Worm (Caenorhabditis elegans): ENCODE data around the gene R10D12.8.

The R10D12.8 gene

DNA sequence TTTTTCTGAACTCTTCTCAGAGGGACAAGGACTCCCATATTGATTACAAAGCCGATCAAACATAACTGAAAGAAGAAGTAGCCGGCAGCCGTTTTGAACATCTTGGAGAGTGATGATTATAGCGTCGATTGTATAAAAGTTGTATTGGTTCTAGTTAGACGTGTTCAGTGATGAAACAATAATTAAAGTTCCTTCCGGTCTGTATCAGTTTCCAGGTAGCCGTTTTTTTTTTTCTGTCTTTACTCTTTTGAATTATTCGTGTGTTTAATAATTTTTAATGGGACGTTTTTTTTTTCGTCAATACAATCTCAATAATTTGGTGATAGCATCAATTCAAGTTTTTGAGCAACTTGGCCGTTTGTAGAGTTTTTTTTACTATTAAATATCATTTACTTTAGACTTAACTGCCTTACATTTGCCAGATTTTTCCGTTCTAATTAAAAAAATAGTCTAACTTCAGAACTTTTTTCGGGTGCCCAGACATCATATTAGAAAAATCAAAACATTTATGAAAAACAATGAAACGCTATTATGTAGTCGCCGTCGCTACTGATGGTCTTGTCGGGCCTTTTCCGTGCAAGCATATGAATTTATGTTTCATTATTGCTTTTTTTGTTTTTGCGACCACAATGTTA, 6.6 kb downstream of the R10D12.8 start, which contains the start of the genes srx-10 and clec-226:
srx-10 (minus strand) TSS at position 101 of the 635 bp plus-strand sequence.
clec-226 (plus strand) TSS at position 585 of the 635 bp plus-strand sequence.
- TF ChIP-seq tbx-2 (tag; optimal IDR thresholded peaks at IDR 0.05), result no peak
- no peak for TF ChIP-seq mep-1 (tag; optimal IDR thresholded peaks at IDR 0.05)
- no peak for TF ChIP-seq efl-3 (GFP tag; optimal IDR thresholded peaks at IDR 0.05)
- no peak for TF ChIP-seq nhr-71 (tag; optimal IDR thresholded peaks at IDR 0.05)

- TF ChIP-seq nhr-76 (tag; optimal IDR thresholded peaks at IDR 0.05) (no peak), snpc-4 (tag; optimal IDR thresholded peaks at IDR 0.05) (no peak), hlh-4 (tag; optimal IDR thresholded peaks at IDR 0.05) (no peak), elt-3 (tag; optimal IDR thresholded peaks at IDR 0.05) (no peak), skn-1 (tag; optimal IDR thresholded peaks at IDR 0.05) (no peak), ama-1 (optimal IDR thresholded peaks at IDR 0.05) (no peak), egl-27 (tag; optimal IDR thresholded peaks at IDR 0.05) (no peak), isw-1 (GFP tag; IDR thresholded peaks at IDR 0.05) (no peak), lin-35 (GFP tag; optimal IDR thresholded peaks at IDR 0.05) (no peak), nhr-11 (tag; optimal IDR thresholded peaks at IDR 0.05) (no peak), unc-30 (tag; optimal IDR thresholded peaks at IDR 0.05) (no peak)
Observed at ce11 chrV:13942082-13942481, 11.0 kb downstream of the R10D12.8 start, which contains the start of gene dpr-1. TSS of gene dpr-1 (minus strand) at chrV:13942182.

DNA sequence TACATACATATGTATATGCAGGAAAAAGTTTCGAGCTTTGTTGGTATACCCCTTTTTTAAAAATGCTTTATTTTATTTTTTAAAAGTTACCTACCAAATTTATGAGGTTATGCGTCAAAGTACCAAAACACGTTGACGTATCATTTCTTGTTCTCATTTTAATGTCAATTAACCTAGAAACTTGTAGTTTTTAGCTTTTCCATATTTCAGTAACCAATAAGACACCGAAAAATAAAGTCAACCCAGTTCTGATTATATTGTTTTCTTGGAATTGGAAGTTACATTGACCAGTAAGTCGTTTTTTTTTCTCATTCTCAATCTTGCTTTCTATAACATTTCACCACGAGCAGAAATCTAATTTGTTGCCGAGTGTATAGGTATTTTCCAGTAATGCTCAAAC, 16.2 kb downstream of the R10D12.8 start, which contains the start of gene srw-145:
srw-145 (plus strand) TSS at position 301 of the 400 bp plus-strand sequence.
- TF ChIP-seq efl-1 (optimal IDR thresholded peaks at IDR 0.05) (no peak), efl-1 (GFP tag; optimal IDR thresholded peaks at IDR 0.05 in 1 of 2) (no peak), grh-1 (GFP tag; IDR thresholded peaks at IDR 0.05) (no peak), nhr-47 (tag; optimal IDR thresholded peaks at IDR 0.05) (peak; percentile 44), fkh-8 (tag; optimal IDR thresholded peaks at IDR 0.05) (peak; percentile 45), nhr-11 (tag; optimal IDR thresholded peaks at IDR 0.05) (peak; percentile 31), nhr-71 (tag; optimal IDR thresholded peaks at IDR 0.05) (peak; percentile 48), ces-1 (GFP tag; optimal IDR thresholded peaks at IDR 0.05) (no peak)

- TF ChIP-seq aha-1 (tag; optimal IDR thresholded peaks at IDR 0.05) (no peak), jun-1 (tag; optimal IDR thresholded peaks at IDR 0.05) (no peak), ceh-63 (GFP tag; optimal IDR thresholded peaks at IDR 0.05) (no peak), nhr-85 (tag) (peak; percentile 77), rnt-1 (tag; optimal IDR thresholded peaks at IDR 0.05) (no peak), mdl-1 (tag; optimal IDR thresholded peaks at IDR 0.05) (no peak), blmp-1 (tag; optimal IDR thresholded peaks at IDR 0.05) (peak; percentile 19), tbx-2 (tag; optimal IDR thresholded peaks at IDR 0.05) (no peak), elt-3 (tag; optimal IDR thresholded peaks at IDR 0.05) (peak in 2 of 6 experiments; percentile 25 to 31), nhr-20 (tag; optimal IDR thresholded peaks at IDR 0.05) (peak; percentile 2), mef-2 (tag; optimal IDR thresholded peaks at IDR 0.05) (no peak), zag-1 (tag; optimal IDR thresholded peaks at IDR 0.05) (no peak), nhr-71 (tag; optimal IDR thresholded peaks at IDR 0.05) (peak; percentile 1), lin-35 (GFP tag; optimal IDR thresholded peaks at IDR 0.05) (peak in 1 of 2 experiments; percentile 11), grh-1 (GFP tag; IDR thresholded peaks at IDR 0.05) (peak; percentile 63)
Observed at ce11 chrV:13936052-13936451, 17.0 kb downstream of the R10D12.8 start.

DNA sequence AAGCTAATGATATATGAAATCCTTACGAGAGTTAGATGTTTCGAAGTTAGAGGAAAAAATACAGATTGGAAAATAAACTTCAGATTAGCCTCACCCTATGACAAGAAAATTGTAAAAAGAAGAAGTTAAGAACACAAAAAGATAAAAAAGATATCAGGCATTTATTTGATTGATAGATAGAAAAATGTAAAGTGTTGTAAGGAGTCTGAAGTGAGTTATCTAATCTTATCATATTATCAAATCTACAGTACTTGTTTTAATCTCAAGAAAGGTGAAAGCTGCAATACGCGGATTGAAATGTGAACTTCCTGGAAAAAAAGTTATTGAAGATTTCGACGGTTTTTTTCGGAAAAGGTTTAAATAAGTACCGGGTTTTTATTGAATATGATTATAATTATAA, 17.7 kb downstream of the R10D12.8 start:
- TF ChIP-seq lsy-2 (tag; optimal IDR thresholded peaks at IDR 0.05) (peak in 1 of 2 experiments; percentile 2), dpl-1 (GFP tag; optimal IDR thresholded peaks at IDR 0.05) (no peak), unc-130 (tag; optimal IDR thresholded peaks at IDR 0.05) (no peak), mab-9 (GFP tag; IDR thresholded peaks at IDR 0.05) (no peak), unc-86 (tag; optimal IDR thresholded peaks at IDR 0.05) (no peak), elt-3 (tag; optimal IDR thresholded peaks at IDR 0.05) (peak in 5 of 6 experiments; percentile 25 to 93 (median 82)), blmp-1 (tag; optimal IDR thresholded peaks at IDR 0.05) (peak; percentile 41), efl-1 (optimal IDR thresholded peaks at IDR 0.05) (no peak), efl-1 (GFP tag; optimal IDR thresholded peaks at IDR 0.05 in 1 of 2) (no peak)
